Worm (Caenorhabditis elegans): ENCODE measurements around the gene gsp-1.
A peak's percentile ranks its signal among the peaks of the same experiment; 100 is the strongest.

gsp-1 gene

DNA sequence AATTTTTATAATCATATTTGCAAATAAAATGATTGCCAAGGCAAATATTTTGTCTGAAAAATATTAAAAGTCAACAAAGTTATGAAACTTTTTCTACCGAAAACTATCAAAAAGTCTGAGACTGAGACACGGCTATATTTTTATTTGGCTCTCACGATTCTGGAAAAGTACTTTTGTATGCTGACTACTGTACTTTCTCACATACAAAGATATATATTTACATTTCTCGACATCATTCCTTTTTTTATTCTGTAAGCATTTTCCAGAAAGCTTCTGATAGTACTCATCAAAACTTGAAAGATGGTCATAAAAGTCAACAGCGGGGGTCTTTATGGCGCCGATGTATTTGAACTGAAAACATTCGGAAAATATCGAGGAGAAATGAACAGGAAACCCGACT, 34.1 kb upstream of the gsp-1 start, which contains the start of gene aqp-6:
Gene aqp-6, plus strand, starts transcription at position 301 of the 400 bp plus-strand sequence.
- TF ChIP-seq mab-5 (tag; optimal IDR thresholded peaks at IDR 0.05) (no peak), skn-1 (tag; optimal IDR thresholded peaks at IDR 0.05) (no peak), aly-2 (tag; optimal IDR thresholded peaks at IDR 0.05) (no peak), sma-9 (GFP tag; optimal IDR thresholded peaks at IDR 0.05) (no peak), sma-9 (tag; optimal IDR thresholded peaks at IDR 0.05) (no peak), alr-1 (tag; optimal IDR thresholded peaks at IDR 0.05) (no peak), ztf-1 (GFP tag; conservative IDR thresholded peaks at IDR 0.05) (no peak), ztf-4 (tag; optimal IDR thresholded peaks at IDR 0.05) (no peak), sem-4 (tag; optimal IDR thresholded peaks at IDR 0.05) (no peak), Y55F3AM.14 (GFP tag; optimal IDR thresholded peaks at IDR 0.05) (no peak), unc-62 (GFP tag; optimal IDR thresholded peaks at IDR 0.05) (no peak), blmp-1 (tag; optimal IDR thresholded peaks at IDR 0.05; ENCODE audit: insufficient read depth) (no peak), nhr-10 (tag; optimal IDR thresholded peaks at IDR 0.05) (no peak)

DNA sequence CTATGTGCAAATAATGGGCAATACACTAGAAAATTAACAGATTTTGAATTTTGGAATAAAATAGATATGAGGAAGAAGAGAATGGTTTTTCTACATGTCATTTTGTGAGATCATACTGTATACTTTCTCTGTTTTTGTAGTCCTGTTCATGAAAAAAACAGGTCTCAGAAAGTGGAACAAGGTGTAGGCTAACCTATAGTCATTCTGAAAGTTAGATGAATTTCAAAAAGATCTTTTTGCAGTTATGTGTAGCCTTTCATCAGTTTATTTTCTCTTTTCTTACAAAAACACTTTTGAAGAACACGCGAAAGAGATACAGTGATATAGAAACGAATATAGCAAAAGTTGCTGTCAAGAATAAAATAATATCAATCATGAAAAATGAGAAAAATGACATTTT, 28.1 kb upstream of the gsp-1 start, which contains the start of gene ugt-35:
Gene ugt-35, minus strand, starts transcription at position 101 of the 400 bp plus-strand sequence.
- no peak for TF ChIP-seq fos-1 (tag; optimal IDR thresholded peaks at IDR 0.05)

ce11 chrV:10656958-10657357, 25.3 kb upstream of the gsp-1 start, which contains the start of gene ugt-34:
ugt-34 (minus strand) TSS chrV:10656978.
- TF ChIP-seq ceh-82 (tag; optimal IDR thresholded peaks at IDR 0.05) (no peak), crh-2 (tag; optimal IDR thresholded peaks at IDR 0.05) (peak; percentile 22)

ce11 chrV:10657959-10658358, 24.3 kb upstream of the gsp-1 start, which contains the start of gene tut-2:
tut-2 (plus strand) TSS chrV:10658235.
- TF ChIP-seq lin-11 (tag; optimal IDR thresholded peaks at IDR 0.05) (no peak), unc-55 (GFP tag; optimal IDR thresholded peaks at IDR 0.05) (peak; percentile 17)

DNA sequence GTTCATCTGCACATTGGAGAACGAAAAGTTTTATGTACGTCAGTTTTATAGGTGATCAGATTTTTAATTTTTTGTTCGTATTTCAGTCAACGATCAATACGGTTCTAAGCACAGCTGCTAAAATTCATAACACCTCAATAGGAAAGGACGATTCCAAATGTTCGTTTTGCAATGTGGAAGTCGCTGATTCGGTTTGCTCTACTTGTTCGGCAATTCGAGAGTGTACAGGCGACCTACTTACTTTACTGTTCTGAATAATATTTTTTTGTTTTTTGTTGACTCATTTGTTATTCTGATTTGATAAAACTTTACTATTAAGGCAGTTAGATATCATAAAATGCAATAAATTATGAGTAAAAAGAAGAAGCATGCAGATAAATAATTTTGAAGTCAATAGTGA, 22.9 kb upstream of the gsp-1 start:
- TF ChIP-seq mab-5 (tag; optimal IDR thresholded peaks at IDR 0.05) (no peak), nhr-77 (tag; optimal IDR thresholded peaks at IDR 0.05) (no peak), zag-1 (tag; optimal IDR thresholded peaks at IDR 0.05) (no peak), aly-2 (tag; optimal IDR thresholded peaks at IDR 0.05) (no peak), ama-1 (optimal IDR thresholded peaks at IDR 0.05) (no peak), nhr-21 (tag; optimal IDR thresholded peaks at IDR 0.05) (no peak), lsy-2 (tag; optimal IDR thresholded peaks at IDR 0.05) (no peak), crh-2 (tag; optimal IDR thresholded peaks at IDR 0.05) (no peak), fos-1 (tag; optimal IDR thresholded peaks at IDR 0.05) (no peak), nhr-23 (tag; optimal IDR thresholded peaks at IDR 0.05) (no peak), elt-3 (tag; optimal IDR thresholded peaks at IDR 0.05) (no peak), lin-39 (tag; optimal IDR thresholded peaks at IDR 0.05) (no peak), unc-39 (tag; optimal IDR thresholded peaks at IDR 0.05) (no peak), nhr-129 (tag; optimal IDR thresholded peaks at IDR 0.05) (no peak), C34F6.9 (tag; optimal IDR thresholded peaks at IDR 0.05) (no peak)

ce11 chrV:10661417-10661945, 20.7 kb upstream of the gsp-1 start, which contains the start of gene sqv-4:
sqv-4 (minus strand) TSS chrV:10661467.
- TF ChIP-seq crh-2 (tag; optimal IDR thresholded peaks at IDR 0.05) (no peak), lin-13 (GFP tag; optimal IDR thresholded peaks at IDR 0.05) (no peak), nhr-25 (tag; optimal IDR thresholded peaks at IDR 0.05) (no peak), unc-55 (GFP tag; optimal IDR thresholded peaks at IDR 0.05) (peak; percentile 43), unc-39 (tag; optimal IDR thresholded peaks at IDR 0.05) (no peak), nhr-237 (tag; optimal IDR thresholded peaks at IDR 0.05) (no peak), elt-1 (tag; optimal IDR thresholded peaks at IDR 0.05) (no peak), sma-9 (GFP tag; optimal IDR thresholded peaks at IDR 0.05) (no peak), sma-9 (tag; optimal IDR thresholded peaks at IDR 0.05) (no peak), alr-1 (tag; optimal IDR thresholded peaks at IDR 0.05) (no peak), sem-4 (tag; optimal IDR thresholded peaks at IDR 0.05) (no peak), blmp-1 (tag; optimal IDR thresholded peaks at IDR 0.05; ENCODE audit: insufficient read depth) (no peak), C34F6.9 (tag; optimal IDR thresholded peaks at IDR 0.05) (peak; percentile 31), mdl-1 (tag; optimal IDR thresholded peaks at IDR 0.05) (no peak), gmeb-1 (tag; optimal IDR thresholded peaks at IDR 0.05) (peak; percentile 73), nhr-12 (tag; optimal IDR thresholded peaks at IDR 0.05) (no peak), dmd-4 (tag; optimal IDR thresholded peaks at IDR 0.05) (no peak), mbf-1 (tag; optimal IDR thresholded peaks at IDR 0.05) (no peak), ZK546.5 (tag; optimal IDR thresholded peaks at IDR 0.05) (no peak), ztf-4 (tag; optimal IDR thresholded peaks at IDR 0.05) (no peak), ama-1 (optimal IDR thresholded peaks at IDR 0.05) (no peak), lsy-2 (tag; optimal IDR thresholded peaks at IDR 0.05) (peak in 1 of 2 experiments; percentile 71), nhr-129 (tag; optimal IDR thresholded peaks at IDR 0.05) (peak; percentile 37), elt-3 (tag; optimal IDR thresholded peaks at IDR 0.05) (no peak), aly-2 (tag; optimal IDR thresholded peaks at IDR 0.05) (no peak)

All from whole organism, L2 larva.